Worm (Caenorhabditis elegans) whole organism, L2 larva: ENCODE measurements around the gene str-254.

Experiments used
- C34F6.9 ChIP-seq: fragments of 150-350 bp; optimal IDR thresholded peaks from 2 replicates; lab custom pipeline; 2014; ENCODE audit warnings: missing biosample characterization, missing genetic modification characterization
- Y55F3AM.14 ChIP-seq: fragments of 200-800 bp; sonication (Bioruptor generic); optimal IDR thresholded peaks from 2 replicates; lab custom pipeline; 2018; ENCODE audit warnings: mild to moderate bottlenecking, missing genetic modification characterization, missing compliant biosample characterization
- ZK546.5 ChIP-seq: sonication (generic microtip); optimal IDR thresholded peaks from 2 replicates; lab custom pipeline; 2017; ENCODE audit warnings: missing biosample characterization, missing genetic modification characterization
- alr-1 ChIP-seq: fragments of 150-350 bp; optimal IDR thresholded peaks from 2 replicates; lab custom pipeline; 2014; ENCODE audit warnings: missing biosample characterization, missing genetic modification characterization
- aly-2 ChIP-seq: fragments of 150-350 bp; optimal IDR thresholded peaks from 2 replicates; lab custom pipeline; 2014; ENCODE audit warnings: missing biosample characterization, missing genetic modification characterization
- ceh-16 ChIP-seq: fragments of 150-350 bp; optimal IDR thresholded peaks from 2 replicates; lab custom pipeline; 2014; ENCODE audit warnings: missing biosample characterization, missing genetic modification characterization
- ceh-82 ChIP-seq: fragments of 150-350 bp; optimal IDR thresholded peaks from 2 replicates; lab custom pipeline; 2014; ENCODE audit warnings: missing biosample characterization, missing genetic modification characterization
- crh-2 ChIP-seq: sonication (generic microtip); optimal IDR thresholded peaks from 2 replicates; lab custom pipeline; 2017; ENCODE audit warnings: missing biosample characterization, missing genetic modification characterization
- dmd-4 ChIP-seq: sonication (generic microtip); optimal IDR thresholded peaks from 2 replicates; lab custom pipeline; 2017; ENCODE audit warnings: missing biosample characterization, missing genetic modification characterization
- elt-1 ChIP-seq: fragments of 150-350 bp; optimal IDR thresholded peaks from 2 replicates; lab custom pipeline; 2014; ENCODE audit warnings: missing biosample characterization, missing genetic modification characterization
- elt-3 ChIP-seq: sonication (generic microtip); optimal IDR thresholded peaks from 2 replicates; lab custom pipeline; 2017; ENCODE audit warnings: missing biosample characterization, missing genetic modification characterization
- fos-1 ChIP-seq: fragments of 150-350 bp; optimal IDR thresholded peaks from 2 replicates; lab custom pipeline; 2014; ENCODE audit warnings: missing biosample characterization, missing genetic modification characterization
- lin-11 ChIP-seq: fragments of 150-350 bp; sonication (generic microtip); optimal IDR thresholded peaks from 2 replicates; lab custom pipeline; 2014; ENCODE audit warnings: missing biosample characterization, missing genetic modification characterization, inconsistent platforms, mixed read lengths
- lin-39 ChIP-seq: fragments of 150-350 bp; optimal IDR thresholded peaks from 2 replicates; lab custom pipeline; 2014; ENCODE audit warnings: missing biosample characterization, missing genetic modification reagents, missing genetic modification characterization
- lsy-2 ChIP-seq, 2 experiments: fragments of 150-350 bp in 1 of 2; sonication (generic microtip) in 1 of 2; optimal IDR thresholded peaks; 2 replicates each; lab custom pipeline; 2014 to 2017; ENCODE audit warnings: missing biosample characterization in 2 of 2, missing genetic modification characterization in 2 of 2
- mab-5 ChIP-seq: fragments of 150-350 bp; optimal IDR thresholded peaks from 2 replicates; lab custom pipeline; 2014; ENCODE audit warnings: missing biosample characterization, missing genetic modification characterization
- mbf-1 ChIP-seq: sonication (generic microtip); optimal IDR thresholded peaks from 2 replicates; lab custom pipeline; 2017; ENCODE audit warnings: missing biosample characterization, missing genetic modification characterization
- mdl-1 ChIP-seq, 2 experiments: fragments of 150-350 bp in 1 of 2; sonication (generic microtip) in 1 of 2; optimal IDR thresholded peaks; 2 replicates each; lab custom pipeline; 2017; ENCODE audit warnings: missing biosample characterization in 2 of 2, missing genetic modification characterization in 2 of 2
- nhr-10 ChIP-seq: sonication (generic microtip); optimal IDR thresholded peaks from 2 replicates; lab custom pipeline; 2017; ENCODE audit warnings: missing biosample characterization, missing genetic modification characterization
- nhr-21 ChIP-seq: fragments of 150-350 bp; optimal IDR thresholded peaks from 2 replicates; lab custom pipeline; 2014; ENCODE audit warnings: missing biosample characterization, missing genetic modification characterization
- nhr-237 ChIP-seq: fragments of 150-350 bp; optimal IDR thresholded peaks from 2 replicates; lab custom pipeline; 2014; ENCODE audit warnings: missing biosample characterization, missing genetic modification characterization
- nhr-25 ChIP-seq: fragments of 150-350 bp; sonication (generic microtip); optimal IDR thresholded peaks from 3 replicates; lab custom pipeline; 2014; ENCODE audit warnings: missing biosample characterization, missing genetic modification characterization
- nhr-6 ChIP-seq: fragments of 150-350 bp; optimal IDR thresholded peaks from 2 replicates; lab custom pipeline; 2014; ENCODE audit warnings: missing biosample characterization, missing genetic modification characterization
- nhr-77 ChIP-seq: fragments of 150-350 bp; optimal IDR thresholded peaks from 2 replicates; lab custom pipeline; 2014; ENCODE audit warnings: missing biosample characterization, missing genetic modification characterization
- peb-1 ChIP-seq: fragments of 150-350 bp; optimal IDR thresholded peaks from 2 replicates; lab custom pipeline; 2014; ENCODE audit warnings: missing biosample characterization, missing genetic modification characterization
- sem-4 ChIP-seq: fragments of 150-350 bp; optimal IDR thresholded peaks from 2 replicates; lab custom pipeline; 2014; ENCODE audit warnings: missing biosample characterization, missing genetic modification reagents, missing genetic modification characterization
- sma-3 ChIP-seq: sonication (generic microtip); optimal IDR thresholded peaks from 2 replicates; lab custom pipeline; 2016; ENCODE audit warnings: missing genetic modification reagents, missing genetic modification characterization, missing compliant biosample characterization
- unc-39 ChIP-seq: fragments of 150-350 bp; optimal IDR thresholded peaks from 2 replicates; lab custom pipeline; 2014; ENCODE audit warnings: missing biosample characterization, missing genetic modification characterization
- zag-1 ChIP-seq: fragments of 150-350 bp; optimal IDR thresholded peaks from 2 replicates; lab custom pipeline; 2014; ENCODE audit warnings: missing biosample characterization, missing genetic modification characterization
- ztf-1 ChIP-seq: fragments of 200-800 bp; sonication (Bioruptor generic); conservative IDR thresholded peaks from 2 replicates; pipeline ENCODE4 v1.3.6; 2022; ENCODE audit warnings: missing genetic modification characterization, missing compliant biosample characterization
- ztf-4 ChIP-seq: fragments of 150-350 bp; optimal IDR thresholded peaks from 2 replicates; lab custom pipeline; 2014; ENCODE audit warnings: missing biosample characterization, missing genetic modification characterization

The str-254 gene

DNA sequence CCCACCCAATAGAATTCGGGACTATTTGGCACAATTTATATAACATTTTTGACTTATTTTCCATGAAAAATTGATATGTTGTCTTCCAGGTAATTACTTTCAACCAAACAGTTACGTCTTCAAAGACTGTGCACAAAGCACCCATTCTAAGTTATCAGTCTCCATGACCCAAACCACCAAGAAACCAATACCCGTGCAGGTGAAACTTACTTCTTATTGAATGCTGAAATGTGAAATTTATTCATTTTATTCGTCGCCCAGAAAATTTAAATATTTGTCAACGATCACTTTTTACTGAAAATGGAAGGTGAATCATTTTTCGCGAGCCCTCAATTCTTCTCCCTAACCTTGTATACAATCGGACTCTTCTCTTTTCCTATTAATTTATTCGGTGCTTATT lies 37.2 kb upstream of the str-254 start, which contains the start of gene srh-281:
Gene srh-281, plus strand, starts transcription at position 301 of the 400 bp plus-strand sequence.
- TF ChIP-seq ceh-16, result no peak
- no peak for TF ChIP-seq ztf-4 (tag; lab: Kevin White, UChicago)
- TF ChIP-seq zag-1 (tag; lab: Kevin White, UChicago), result no peak
- no peak for TF ChIP-seq mab-5 (tag; lab: Kevin White, UChicago)

ce11 chrV:16183357-16183756 lies 30.1 kb upstream of the str-254 start, which contains the start of gene srz-14:
Gene srz-14, plus strand, starts transcription at chrV:16183657.
- TF ChIP-seq C34F6.9 (tag; lab: Kevin White, UChicago) (no peak), mbf-1 (no peak), peb-1 (no peak), ceh-82 (tag; lab: Kevin White, UChicago) (no peak), ceh-16 (no peak), aly-2 (no peak)

- TF ChIP-seq lin-39 (tag; lab: Kevin White, UChicago) (no peak), nhr-10 (tag; lab: Kevin White, UChicago) (no peak), elt-1 (tag; lab: Kevin White, UChicago) (no peak), zag-1 (tag; lab: Kevin White, UChicago) (no peak), nhr-77 (tag; lab: Kevin White, UChicago) (no peak), lin-11 (tag; lab: Kevin White, UChicago) (no peak)
Observed at ce11 chrV:16182918-16183317, 29.6 kb upstream of the str-254 start, which contains the start of gene srh-277. Gene srh-277, plus strand, starts transcription at chrV:16183218.

ce11 chrV:16182110-16182509 lies 28.8 kb upstream of the str-254 start, which contains the start of gene srz-13:
Gene srz-13, plus strand, starts transcription at chrV:16182410.
- no peak for TF ChIP-seq lsy-2 (tag; optimal IDR thresholded peaks at IDR 0.05; lab: Kevin White, UChicago)
- no peak for TF ChIP-seq dmd-4 (tag; lab: Kevin White, UChicago)
- no peak for TF ChIP-seq nhr-77 (tag; lab: Kevin White, UChicago)

- TF ChIP-seq unc-39 (tag; lab: Kevin White, UChicago) (no peak), nhr-25 (no peak), sem-4 (tag; lab: Kevin White, UChicago) (no peak), ztf-1 (GFP tag; lab: Robert Waterston, UW) (no peak), zag-1 (tag; lab: Kevin White, UChicago) (no peak), elt-3 (tag; lab: Kevin White, UChicago) (no peak), peb-1 (no peak), Y55F3AM.14 (GFP tag; lab: Kevin White, UChicago) (no peak), mbf-1 (no peak), lin-11 (tag; lab: Kevin White, UChicago) (no peak), mab-5 (tag; lab: Kevin White, UChicago) (no peak), elt-1 (tag; lab: Kevin White, UChicago) (no peak), ztf-4 (tag; lab: Kevin White, UChicago) (no peak), nhr-6 (tag; lab: Kevin White, UChicago) (no peak), nhr-237 (tag; lab: Kevin White, UChicago) (no peak)
Observed at ce11 chrV:16180350-16180749, 27.1 kb upstream of the str-254 start, which contains the start of gene str-106. Gene str-106, plus strand, starts transcription at chrV:16180650.

ce11 chrV:16175757-16176156 lies 22.5 kb upstream of the str-254 start, which contains the start of gene cyp-33D1:
Gene cyp-33D1, minus strand, starts transcription at chrV:16175857.
- TF ChIP-seq mdl-1 (tag; optimal IDR thresholded peaks at IDR 0.05; lab: Kevin White, UChicago) (no peak), crh-2 (tag; lab: Kevin White, UChicago) (no peak), lin-11 (tag; lab: Kevin White, UChicago) (no peak), lsy-2 (tag; optimal IDR thresholded peaks at IDR 0.05; lab: Kevin White, UChicago) (no peak), alr-1 (no peak)

DNA sequence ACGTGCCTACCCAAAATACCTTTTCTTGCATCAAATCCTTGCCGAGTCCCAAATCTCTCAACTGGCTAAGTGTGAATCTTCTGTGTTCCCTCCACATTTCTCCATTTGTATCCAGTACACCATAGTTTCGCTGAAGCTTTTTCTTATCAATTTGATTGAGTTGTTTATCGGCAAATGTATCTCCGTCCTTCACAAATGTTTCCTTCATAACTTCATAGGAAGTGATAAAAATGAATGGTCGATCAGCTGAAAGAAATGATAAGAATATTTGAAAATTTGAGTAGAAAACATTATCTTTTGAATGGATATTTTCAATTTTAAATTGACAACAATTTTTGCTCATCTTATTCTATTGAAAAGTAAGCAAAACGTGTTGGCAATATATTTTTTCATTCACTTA lies 22.0 kb upstream of the str-254 start:
- TF ChIP-seq lsy-2 (tag; optimal IDR thresholded peaks at IDR 0.05; lab: Kevin White, UChicago) (no peak), sma-3 (no peak), ZK546.5 (tag; lab: Kevin White, UChicago) (no peak), ztf-4 (tag; lab: Kevin White, UChicago) (no peak), fos-1 (tag; lab: Kevin White, UChicago) (peak; percentile 65), sem-4 (tag; lab: Kevin White, UChicago) (no peak), nhr-21 (no peak), zag-1 (tag; lab: Kevin White, UChicago) (no peak)
